Fruit fly (Drosophila melanogaster) whole organism, embryonic: ENCODE measurements around the gene rols.

Experiments used
- CG18476 ChIP-seq: fragments of 200-800 bp; sonication (Bioruptor generic); optimal IDR thresholded peaks from 2 replicates; lab custom pipeline; 2016; ENCODE audit warnings: missing biosample characterization, mild to moderate bottlenecking, missing genetic modification characterization
- ems ChIP-seq: fragments of 200-800 bp; sonication (Bioruptor generic); optimal IDR thresholded peaks from 3 replicates; lab custom pipeline; 2016; ENCODE audit warnings: missing biosample characterization, missing genetic modification characterization
- tx ChIP-seq: fragments of 200-800 bp; sonication (Bioruptor generic); optimal IDR thresholded peaks from 2 replicates; lab custom pipeline; 2016; ENCODE audit warnings: missing biosample characterization, missing genetic modification characterization
- wdn ChIP-seq: fragments of 200-800 bp; sonication (Bioruptor generic); IDR thresholded peaks from 2 replicates; pipeline ENCODE4 v1.3.6; 2022; ENCODE audit warnings: missing biosample characterization, missing genetic modification characterization

- TF ChIP-seq CG18476 (no peak), wdn (GFP tag; lab: Robert Waterston, UW) (no peak), tx (GFP tag; lab: Kevin White, UChicago) (no peak), ems (GFP tag; lab: Kevin White, UChicago) (no peak)
Observed at dm6 chr3L:12027929-12028328, 36.7 kb downstream of the rols start.
